Fruit fly (Drosophila melanogaster) whole organism, prepupa: ENCODE data around the gene Atg4b.

Experiments
- CG16779 ChIP-seq: fragments of 200-800 bp; sonication (Bioruptor generic); optimal IDR thresholded peaks from 3 replicates; lab custom pipeline; 2017; ENCODE audit warnings: missing biosample characterization, mild to moderate bottlenecking, missing genetic modification characterization
- CG6163 ChIP-seq: fragments of 200-800 bp; sonication (Bioruptor generic); IDR thresholded peaks from 3 replicates; pipeline ENCODE4 v1.3.6; 2022; ENCODE audit warnings: missing biosample characterization, missing genetic modification characterization

DNA sequence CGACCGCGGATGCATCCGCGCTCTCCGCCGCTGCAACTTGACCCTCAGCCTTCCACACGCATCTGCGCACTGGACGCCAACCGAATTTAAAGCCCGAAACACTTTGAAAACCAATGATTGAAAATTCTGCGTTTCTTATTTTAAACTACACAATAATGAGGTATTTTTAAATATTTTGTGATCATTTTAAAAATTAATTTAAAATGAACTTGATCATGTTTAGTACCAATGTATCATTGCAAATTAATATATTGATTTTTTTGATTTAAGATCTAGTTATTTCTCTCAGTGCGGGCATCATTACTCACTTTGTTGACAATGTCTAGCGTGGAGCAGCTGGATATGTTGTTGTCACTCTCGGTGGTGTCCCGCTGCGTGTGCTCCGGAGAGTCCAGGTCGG, 10.1 kb upstream of the Atg4b start:
- peak; percentile 60; the same call in 2 of the 3 replicates for TF ChIP-seq CG6163 (GFP tag; lab: Robert Waterston, UW)
- TF ChIP-seq CG16779 (tag; lab: Kevin White, UChicago) = no peak
